Worm (Caenorhabditis elegans): Measurements from ENCODE around the gene aipr-1.

Gene aipr-1

ce11 chrII:6578378-6578777 lies 15.7 kb downstream of the aipr-1 start, which contains the start of gene sra-31:
Gene sra-31, minus strand, starts transcription at chrII:6578478.
- TF ChIP-seq ets-7 (tag; optimal IDR thresholded peaks at IDR 0.05) = no peak
- TF ChIP-seq hmbx-1 (tag; optimal IDR thresholded peaks at IDR 0.05) = no peak
- no peak for TF ChIP-seq F13C5.2 (tag; optimal IDR thresholded peaks at IDR 0.05)
- no peak for TF ChIP-seq B0310.2 (tag; optimal IDR thresholded peaks at IDR 0.05)
- TF ChIP-seq aly-1 (tag; optimal IDR thresholded peaks at IDR 0.05) = no peak
- TF ChIP-seq ceh-13 (GFP tag; optimal IDR thresholded peaks at IDR 0.05) = no peak
- no peak for TF ChIP-seq sea-1 (GFP tag; conservative IDR thresholded peaks at IDR 0.05)
- no peak for TF ChIP-seq ama-1 (optimal IDR thresholded peaks at IDR 0.05)
- no peak for TF ChIP-seq flt-1 (GFP tag; IDR thresholded peaks at IDR 0.05)

ce11 chrII:6575647-6576046 lies 18.4 kb downstream of the aipr-1 start, which contains the start of gene sra-29:
Gene sra-29, minus strand, starts transcription at chrII:6575747.
- no peak for TF ChIP-seq pes-1 (GFP tag; IDR thresholded peaks at IDR 0.05)
- no peak for TF ChIP-seq hmg-4 (GFP tag; optimal IDR thresholded peaks at IDR 0.05)
- TF ChIP-seq tbx-11 (GFP tag; IDR thresholded peaks at IDR 0.05) = no peak
- no peak for TF ChIP-seq aly-1 (tag; optimal IDR thresholded peaks at IDR 0.05)

- TF ChIP-seq hmbx-1 (tag; optimal IDR thresholded peaks at IDR 0.05) (no peak), pes-1 (GFP tag; IDR thresholded peaks at IDR 0.05) (no peak), aly-1 (tag; optimal IDR thresholded peaks at IDR 0.05) (no peak), tbx-11 (GFP tag; IDR thresholded peaks at IDR 0.05) (no peak), hmg-4 (GFP tag; optimal IDR thresholded peaks at IDR 0.05) (no peak), B0310.2 (tag; optimal IDR thresholded peaks at IDR 0.05) (no peak), flt-1 (GFP tag; IDR thresholded peaks at IDR 0.05) (no peak), sea-1 (GFP tag; conservative IDR thresholded peaks at IDR 0.05) (no peak), tra-4 (tag; optimal IDR thresholded peaks at IDR 0.05) (no peak), hnd-1 (tag; optimal IDR thresholded peaks at IDR 0.05) (no peak), tbx-37 (GFP tag; conservative IDR thresholded peaks at IDR 0.05) (no peak)
Observed at ce11 chrII:6573677-6574076, 20.4 kb downstream of the aipr-1 start, which contains the start of gene sra-28. Gene sra-28, minus strand, starts transcription at chrII:6573777.

- TF ChIP-seq pes-1 (GFP tag; IDR thresholded peaks at IDR 0.05) = no peak
- no peak for TF ChIP-seq hnd-1 (tag; optimal IDR thresholded peaks at IDR 0.05)
- TF ChIP-seq ets-7 (tag; optimal IDR thresholded peaks at IDR 0.05) = no peak
- TF ChIP-seq ceh-13 (GFP tag; optimal IDR thresholded peaks at IDR 0.05) = no peak
- no peak for TF ChIP-seq tbx-11 (GFP tag; IDR thresholded peaks at IDR 0.05)
- TF ChIP-seq tbx-37 (GFP tag; conservative IDR thresholded peaks at IDR 0.05) = no peak
- no peak for TF ChIP-seq scrt-1 (GFP tag; IDR thresholded peaks at IDR 0.05)
- TF ChIP-seq aly-1 (tag; optimal IDR thresholded peaks at IDR 0.05) = no peak
- no peak for TF ChIP-seq ceh-36 (tag; optimal IDR thresholded peaks at IDR 0.05)
- TF ChIP-seq F13C5.2 (tag; optimal IDR thresholded peaks at IDR 0.05) = no peak
- TF ChIP-seq hmg-4 (GFP tag; optimal IDR thresholded peaks at IDR 0.05) = no peak
- TF ChIP-seq hmbx-1 (tag; optimal IDR thresholded peaks at IDR 0.05) = no peak
- TF ChIP-seq sea-1 (GFP tag; conservative IDR thresholded peaks at IDR 0.05) = no peak
Observed at ce11 chrII:6568707-6569106, 25.3 kb downstream of the aipr-1 start, which contains the start of gene sra-27. Gene sra-27, plus strand, starts transcription at chrII:6569007.

- TF ChIP-seq tbx-37 (GFP tag; conservative IDR thresholded peaks at IDR 0.05) = no peak
- no peak for TF ChIP-seq hnd-1 (tag; optimal IDR thresholded peaks at IDR 0.05)
- TF ChIP-seq hmbx-1 (tag; optimal IDR thresholded peaks at IDR 0.05) = no peak
- TF ChIP-seq sea-1 (GFP tag; conservative IDR thresholded peaks at IDR 0.05) = no peak
- no peak for TF ChIP-seq hmg-4 (GFP tag; optimal IDR thresholded peaks at IDR 0.05)
- no peak for TF ChIP-seq ceh-13 (GFP tag; optimal IDR thresholded peaks at IDR 0.05)
- no peak for TF ChIP-seq flt-1 (GFP tag; IDR thresholded peaks at IDR 0.05)
- TF ChIP-seq tbx-11 (GFP tag; IDR thresholded peaks at IDR 0.05) = no peak
- no peak for TF ChIP-seq ama-1 (optimal IDR thresholded peaks at IDR 0.05)
- no peak for TF ChIP-seq aly-1 (tag; optimal IDR thresholded peaks at IDR 0.05)
- no peak for TF ChIP-seq scrt-1 (GFP tag; IDR thresholded peaks at IDR 0.05)
- no peak for TF ChIP-seq F13C5.2 (tag; optimal IDR thresholded peaks at IDR 0.05)
Observed at ce11 chrII:6566628-6567180, 27.3 kb downstream of the aipr-1 start, which contains the start of the genes F18C5.5 and F18C5.9. Gene F18C5.5, minus strand, starts transcription at chrII:6566728. Gene F18C5.9, plus strand, starts transcription at chrII:6567130.

ce11 chrII:6565077-6565476 lies 29.0 kb downstream of the aipr-1 start, which contains the start of gene mpz-3:
Gene mpz-3, minus strand, starts transcription at chrII:6565396.
- TF ChIP-seq ceh-36 (tag; optimal IDR thresholded peaks at IDR 0.05) (peak; percentile 64), scrt-1 (GFP tag; IDR thresholded peaks at IDR 0.05) (peak; percentile 77), hnd-1 (tag; optimal IDR thresholded peaks at IDR 0.05) (peak; percentile 47), aly-1 (tag; optimal IDR thresholded peaks at IDR 0.05) (peak; percentile 74), hmbx-1 (tag; optimal IDR thresholded peaks at IDR 0.05) (no peak), ets-7 (tag; optimal IDR thresholded peaks at IDR 0.05) (peak; percentile 30), flt-1 (GFP tag; IDR thresholded peaks at IDR 0.05) (peak; percentile 81; the same call in 1 of the 2 replicates), tra-4 (tag; optimal IDR thresholded peaks at IDR 0.05) (no peak), ceh-13 (GFP tag; optimal IDR thresholded peaks at IDR 0.05) (peak; percentile 58), tbx-37 (GFP tag; conservative IDR thresholded peaks at IDR 0.05) (no peak; the same call in 1 of the 2 replicates), sea-1 (GFP tag; conservative IDR thresholded peaks at IDR 0.05) (no peak), hmg-4 (GFP tag; optimal IDR thresholded peaks at IDR 0.05) (no peak), F13C5.2 (tag; optimal IDR thresholded peaks at IDR 0.05) (peak; percentile 72), pes-1 (GFP tag; IDR thresholded peaks at IDR 0.05) (no peak), ama-1 (optimal IDR thresholded peaks at IDR 0.05) (no peak), tbx-11 (GFP tag; IDR thresholded peaks at IDR 0.05) (peak; percentile 83), B0310.2 (tag; optimal IDR thresholded peaks at IDR 0.05) (peak; percentile 30)

- TF ChIP-seq sea-1 (GFP tag; conservative IDR thresholded peaks at IDR 0.05) (no peak), scrt-1 (GFP tag; IDR thresholded peaks at IDR 0.05) (no peak), flt-1 (GFP tag; IDR thresholded peaks at IDR 0.05) (no peak)
Observed at ce11 chrII:6563238-6563637, 30.8 kb downstream of the aipr-1 start.

Measured in whole organism, early embryonic.